Fruit fly (Drosophila melanogaster): ENCODE results near the gene ovo.

ovo gene

DNA sequence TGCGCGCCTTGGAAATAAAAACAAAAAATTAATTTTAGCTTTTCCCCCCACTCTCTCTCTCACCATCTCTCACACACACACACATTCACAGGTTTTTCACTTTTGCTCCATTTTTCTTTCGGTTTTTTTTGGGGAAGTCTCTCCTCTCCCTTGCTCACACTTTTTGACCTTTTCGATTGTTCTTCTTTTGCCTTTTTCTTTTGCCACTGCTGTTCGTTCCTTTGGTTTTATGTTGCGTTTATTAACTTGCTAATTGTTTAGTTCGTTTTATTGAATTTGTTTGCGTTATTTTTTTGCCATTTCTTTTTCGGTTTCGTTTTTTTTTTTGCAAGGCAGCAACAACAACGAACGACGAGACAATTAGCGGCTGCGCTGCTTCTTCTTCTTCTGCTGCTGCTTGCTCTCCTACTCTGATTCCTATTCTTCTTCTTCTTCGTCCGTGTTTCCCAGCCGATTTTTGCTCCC, 34.3 kb downstream of the ovo start:
- TF ChIP-seq Pif1B (GFP tag; optimal IDR thresholded peaks at IDR 0.05): peak; percentile 62
- TF ChIP-seq fd96Ca (GFP tag; IDR thresholded peaks at IDR 0.05): peak; percentile 48; the same call in 1 of the 3 replicates
- TF ChIP-seq gl (tag; optimal IDR thresholded peaks at IDR 0.05): peak; percentile 75
- peak; percentile 73 for TF ChIP-seq CG34367 (tag; optimal IDR thresholded peaks at IDR 0.05)
- peak; percentile 25 for TF ChIP-seq Snoo (tag; optimal IDR thresholded peaks at IDR 0.05)
- peak; percentile 72; the same call in 2 of the 3 replicates for TF ChIP-seq CG4496 (GFP tag; IDR thresholded peaks at IDR 0.05)
- 0 out of 2 replicates have a peak, but pooled peaks have one; percentile 25 for TF ChIP-seq rn (GFP tag; IDR thresholded peaks at IDR 0.05)
- no peak for TF ChIP-seq D1 (tag; optimal IDR thresholded peaks at IDR 0.05)
- TF ChIP-seq CG32121 (GFP tag; IDR thresholded peaks at IDR 0.05): no peak; the same call in 1 of the 2 replicates
- TF ChIP-seq CG8159 (tag; optimal IDR thresholded peaks at IDR 0.05): peak; percentile 72
- peak; percentile 15 for TF ChIP-seq CG9948 (tag; optimal IDR thresholded peaks at IDR 0.05)
- TF ChIP-seq CG8301 (tag; optimal IDR thresholded peaks at IDR 0.05): peak; percentile 65
- TF ChIP-seq CG10348 (GFP tag; IDR thresholded peaks at IDR 0.05): no peak
- peak; percentile 67 for TF ChIP-seq CG15710 (tag; optimal IDR thresholded peaks at IDR 0.05)
- TF ChIP-seq CG12605 (GFP tag; IDR thresholded peaks at IDR 0.05): peak; percentile 86
- TF ChIP-seq Pif1A (GFP tag; optimal IDR thresholded peaks at IDR 0.05): peak; percentile 43
- TF ChIP-seq CG14655 (GFP tag; optimal IDR thresholded peaks at IDR 0.05): peak; percentile 78
- peak; percentile 46 for TF ChIP-seq CG17806 (tag; optimal IDR thresholded peaks at IDR 0.05)
- no peak for TF ChIP-seq EcR (GFP tag; optimal IDR thresholded peaks at IDR 0.05)
- TF ChIP-seq CG13204 (GFP tag; optimal IDR thresholded peaks at IDR 0.05): peak; percentile 71
- TF ChIP-seq Ets98B (GFP tag; IDR thresholded peaks at IDR 0.05): peak; percentile 59

DNA sequence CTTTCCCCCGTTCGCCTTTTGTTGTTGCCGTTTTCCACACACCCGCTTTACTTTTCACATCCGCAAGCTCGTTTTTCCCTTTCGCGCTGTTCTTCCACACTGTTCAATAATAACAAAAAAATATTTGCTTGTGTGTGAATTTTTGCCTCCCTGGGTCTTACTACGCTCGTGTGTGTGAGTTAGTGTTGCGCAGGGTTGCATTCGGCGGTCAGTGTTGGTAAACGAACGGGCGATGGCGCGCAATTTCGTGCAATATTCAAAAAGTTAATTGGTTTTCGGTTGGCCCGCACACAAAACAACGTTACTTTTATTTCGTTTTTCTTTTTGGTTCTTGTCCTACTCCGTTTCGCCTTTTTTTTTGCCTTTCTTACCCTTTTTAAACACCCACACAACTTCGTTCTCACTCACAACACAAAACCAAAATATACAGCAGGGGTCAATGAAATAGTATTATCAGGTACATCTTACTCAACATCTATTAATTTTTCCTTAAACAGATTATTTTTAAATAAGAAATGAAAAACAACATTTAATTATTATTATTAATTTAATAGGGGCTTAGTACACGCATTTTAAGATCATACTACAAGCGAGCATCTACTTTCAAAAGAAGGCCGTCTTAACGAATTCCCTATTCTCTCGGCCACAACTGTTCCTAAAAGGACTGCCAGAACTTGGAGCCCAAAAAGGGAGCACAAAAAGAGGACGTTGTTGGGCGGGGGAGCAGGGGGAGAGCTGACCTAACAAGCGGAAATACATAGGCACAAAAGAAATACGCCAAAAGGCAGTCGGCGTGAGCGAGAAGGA, 35.0 kb downstream of the ovo start:
- TF ChIP-seq Snoo (tag; optimal IDR thresholded peaks at IDR 0.05) (no peak), CG12605 (GFP tag; IDR thresholded peaks at IDR 0.05) (peak; percentile 17; the same call in 1 of the 2 replicates), CG34367 (tag; optimal IDR thresholded peaks at IDR 0.05) (no peak), CG8301 (tag; optimal IDR thresholded peaks at IDR 0.05) (no peak), Ets98B (GFP tag; IDR thresholded peaks at IDR 0.05) (no peak), fd96Ca (GFP tag; IDR thresholded peaks at IDR 0.05) (peak; percentile 13; the same call in 1 of the 3 replicates), D1 (tag; optimal IDR thresholded peaks at IDR 0.05) (no peak), Pif1A (GFP tag; optimal IDR thresholded peaks at IDR 0.05) (no peak), CG10348 (GFP tag; IDR thresholded peaks at IDR 0.05) (no peak), CG32121 (GFP tag; IDR thresholded peaks at IDR 0.05) (no peak), CG9948 (tag; optimal IDR thresholded peaks at IDR 0.05) (peak; percentile 54), rn (GFP tag; IDR thresholded peaks at IDR 0.05) (no peak), gl (tag; optimal IDR thresholded peaks at IDR 0.05) (no peak), CG13204 (GFP tag; optimal IDR thresholded peaks at IDR 0.05) (peak; percentile 79), CG8159 (tag; optimal IDR thresholded peaks at IDR 0.05) (peak; percentile 76), CG17806 (tag; optimal IDR thresholded peaks at IDR 0.05) (peak; percentile 31), CG14655 (GFP tag; optimal IDR thresholded peaks at IDR 0.05) (no peak), CG4496 (GFP tag; IDR thresholded peaks at IDR 0.05) (no peak), Pif1B (GFP tag; optimal IDR thresholded peaks at IDR 0.05) (no peak), EcR (GFP tag; optimal IDR thresholded peaks at IDR 0.05) (peak; percentile 37), CG15710 (tag; optimal IDR thresholded peaks at IDR 0.05) (no peak)

DNA sequence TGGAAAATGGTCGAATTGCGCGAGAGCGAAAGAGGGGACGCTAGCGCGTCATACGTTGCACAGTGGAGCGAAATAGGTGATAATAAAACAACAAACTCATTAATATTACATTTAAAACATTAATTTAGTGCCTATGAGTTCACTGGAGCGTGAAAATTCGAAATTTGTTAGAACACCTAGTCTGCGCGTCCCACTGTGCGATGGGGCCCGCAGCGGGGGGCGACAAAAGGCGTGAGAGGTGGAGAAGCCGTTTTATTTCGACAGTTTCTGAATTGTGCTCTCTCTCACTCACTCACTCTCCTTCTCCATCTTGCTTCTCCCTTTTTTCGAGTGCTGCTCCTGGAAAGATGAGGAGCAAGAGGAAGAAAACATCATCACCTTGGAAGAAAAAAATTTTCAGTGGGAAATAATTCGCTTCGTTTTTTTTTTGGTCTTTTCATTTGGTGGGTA, 35.6 kb downstream of the ovo start:
- peak; percentile 95 for TF ChIP-seq CG12605 (GFP tag; IDR thresholded peaks at IDR 0.05)
- TF ChIP-seq Pif1B (GFP tag; optimal IDR thresholded peaks at IDR 0.05): peak; percentile 91
- TF ChIP-seq CG17806 (tag; optimal IDR thresholded peaks at IDR 0.05): peak; percentile 79
- peak; percentile 79 for TF ChIP-seq CG15710 (tag; optimal IDR thresholded peaks at IDR 0.05)
- peak; percentile 97 for TF ChIP-seq CG32121 (GFP tag; IDR thresholded peaks at IDR 0.05)
- peak; percentile 96 for TF ChIP-seq Snoo (tag; optimal IDR thresholded peaks at IDR 0.05)
- no peak for TF ChIP-seq CG13204 (GFP tag; optimal IDR thresholded peaks at IDR 0.05)
- TF ChIP-seq D1 (tag; optimal IDR thresholded peaks at IDR 0.05): no peak
- TF ChIP-seq gl (tag; optimal IDR thresholded peaks at IDR 0.05): peak; percentile 71
- TF ChIP-seq fd96Ca (GFP tag; IDR thresholded peaks at IDR 0.05): peak; percentile 99
- peak; percentile 94 for TF ChIP-seq CG14655 (GFP tag; optimal IDR thresholded peaks at IDR 0.05)
- TF ChIP-seq CG9948 (tag; optimal IDR thresholded peaks at IDR 0.05): peak; percentile 72
- TF ChIP-seq rn (GFP tag; IDR thresholded peaks at IDR 0.05): peak; percentile 95
- peak; percentile 92 for TF ChIP-seq CG8301 (tag; optimal IDR thresholded peaks at IDR 0.05)
- TF ChIP-seq CG10348 (GFP tag; IDR thresholded peaks at IDR 0.05): peak; percentile 84
- peak; percentile 96 for TF ChIP-seq Pif1A (GFP tag; optimal IDR thresholded peaks at IDR 0.05)
- TF ChIP-seq EcR (GFP tag; optimal IDR thresholded peaks at IDR 0.05): no peak
- peak; percentile 80 for TF ChIP-seq CG8159 (tag; optimal IDR thresholded peaks at IDR 0.05)
- peak; percentile 98 for TF ChIP-seq Ets98B (GFP tag; IDR thresholded peaks at IDR 0.05)
- TF ChIP-seq CG4496 (GFP tag; IDR thresholded peaks at IDR 0.05): peak; percentile 99
- TF ChIP-seq CG34367 (tag; optimal IDR thresholded peaks at IDR 0.05): peak; percentile 81

DNA sequence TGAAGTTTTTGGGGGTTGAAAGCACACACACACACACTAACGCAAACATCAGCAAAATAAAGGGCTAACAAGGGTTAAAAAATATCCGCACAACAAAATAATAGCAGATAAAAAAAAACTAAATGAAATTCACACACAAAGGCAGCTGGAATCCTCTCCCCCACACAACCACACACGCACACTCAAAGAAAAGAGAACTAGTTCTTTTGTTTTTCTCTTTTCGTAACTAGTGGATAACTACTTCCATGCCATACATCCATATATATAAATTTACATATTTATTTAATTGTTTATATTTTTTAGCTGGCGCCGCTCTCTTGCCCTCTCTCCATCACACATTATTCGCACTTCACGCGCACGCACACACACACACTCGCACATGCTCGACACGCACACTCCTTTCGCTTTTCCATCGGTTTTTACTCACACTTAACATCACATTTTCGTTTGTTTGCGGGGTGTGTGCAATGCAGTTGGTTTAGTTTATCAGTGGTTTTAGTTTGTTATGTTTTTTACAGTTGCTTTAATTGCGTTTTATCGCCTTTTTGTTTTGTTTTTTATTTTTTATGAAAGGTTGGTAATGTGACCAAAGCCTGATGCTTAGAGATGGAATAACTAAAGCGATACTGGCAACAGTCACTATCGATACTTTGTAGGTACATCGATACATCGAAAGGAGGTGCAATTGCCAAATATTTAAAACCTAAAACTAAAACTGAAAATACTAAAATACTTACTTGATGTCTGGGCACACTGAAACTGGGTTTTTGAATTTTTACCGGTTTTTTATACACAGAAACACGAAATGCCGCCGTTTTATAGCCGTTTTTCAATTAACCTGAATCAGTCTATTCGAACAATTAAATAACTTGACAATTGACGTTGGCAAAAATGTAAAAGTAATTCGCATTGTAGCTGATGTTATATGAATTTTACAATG, 36.3 kb downstream of the ovo start, which contains the start of gene CG32767:
TSS of gene CG32767 (minus strand) at position 623 of the 940 bp plus-strand sequence.
- TF ChIP-seq CG13204 (GFP tag; optimal IDR thresholded peaks at IDR 0.05): no peak
- TF ChIP-seq CG15710 (tag; optimal IDR thresholded peaks at IDR 0.05): no peak
- no peak for TF ChIP-seq CG12605 (GFP tag; IDR thresholded peaks at IDR 0.05)
- peak; percentile 34 for TF ChIP-seq Pif1A (GFP tag; optimal IDR thresholded peaks at IDR 0.05)
- peak; percentile 0 for TF ChIP-seq CG8301 (tag; optimal IDR thresholded peaks at IDR 0.05)
- no peak for TF ChIP-seq CG17806 (tag; optimal IDR thresholded peaks at IDR 0.05)
- no peak for TF ChIP-seq gl (tag; optimal IDR thresholded peaks at IDR 0.05)
- TF ChIP-seq CG34367 (tag; optimal IDR thresholded peaks at IDR 0.05): no peak
- TF ChIP-seq EcR (GFP tag; optimal IDR thresholded peaks at IDR 0.05): no peak
- peak; percentile 30; the same call in 1 of the 3 replicates for TF ChIP-seq CG4496 (GFP tag; IDR thresholded peaks at IDR 0.05)
- no peak for TF ChIP-seq CG14655 (GFP tag; optimal IDR thresholded peaks at IDR 0.05)
- TF ChIP-seq Ets98B (GFP tag; IDR thresholded peaks at IDR 0.05): no peak
- TF ChIP-seq Pif1B (GFP tag; optimal IDR thresholded peaks at IDR 0.05): no peak
- TF ChIP-seq CG9948 (tag; optimal IDR thresholded peaks at IDR 0.05): no peak
- TF ChIP-seq fd96Ca (GFP tag; IDR thresholded peaks at IDR 0.05): peak; percentile 43; the same call in 2 of the 3 replicates
- TF ChIP-seq CG10348 (GFP tag; IDR thresholded peaks at IDR 0.05): no peak
- no peak for TF ChIP-seq CG32121 (GFP tag; IDR thresholded peaks at IDR 0.05)
- no peak for TF ChIP-seq rn (GFP tag; IDR thresholded peaks at IDR 0.05)
- no peak for TF ChIP-seq D1 (tag; optimal IDR thresholded peaks at IDR 0.05)
- TF ChIP-seq CG8159 (tag; optimal IDR thresholded peaks at IDR 0.05): peak; percentile 8

All from whole organism, pupa.